Worm (Caenorhabditis elegans): ENCODE results near the gene mrpl-22.
A peak's percentile ranks its signal among the peaks of the same experiment; 100 is the strongest.

- TF ChIP-seq ces-1 (GFP tag; optimal IDR thresholded peaks at IDR 0.05) (peak; percentile 39), drap-1 (GFP tag; optimal IDR thresholded peaks at IDR 0.05) (no peak), snpc-4 (tag; optimal IDR thresholded peaks at IDR 0.05) (no peak), unc-62 (GFP tag; optimal IDR thresholded peaks at IDR 0.05) (no peak), ztf-11 (tag; optimal IDR thresholded peaks at IDR 0.05) (no peak), elt-1 (tag; optimal IDR thresholded peaks at IDR 0.05; ENCODE audit: borderline replicate concordance, insufficient read depth) (no peak), hlh-1 (tag; optimal IDR thresholded peaks at IDR 0.05) (peak; percentile 14), mep-1 (tag; optimal IDR thresholded peaks at IDR 0.05) (no peak), nhr-28 (tag; optimal IDR thresholded peaks at IDR 0.05) (no peak), ceh-39 (tag; optimal IDR thresholded peaks at IDR 0.05) (no peak)
Observed at ce11 chrIII:10628360-10628759, 13.1 kb downstream of the mrpl-22 start.
